Worm (Caenorhabditis elegans) whole organism, L1 larva: ENCODE results near the gene F12F6.7.

Source experiments
- Y116A8C.19 ChIP-seq: sonication (generic microtip); optimal IDR thresholded peaks from 2 replicates; lab custom pipeline; 2016; ENCODE audit warnings: missing compliant biosample characterization, missing genetic modification characterization, borderline replicate concordance
- ceh-82 ChIP-seq, 3 experiments: fragments of 150-350 bp in 1 of 3; sonication (generic microtip) in 2 of 3; optimal IDR thresholded peaks; 2 replicates each; lab custom pipeline; 2014 to 2017; ENCODE audit warnings: missing biosample characterization in 3 of 3, missing genetic modification characterization in 3 of 3
- egl-13 ChIP-seq: sonication (generic microtip); optimal IDR thresholded peaks from 2 replicates; lab custom pipeline; 2016; ENCODE audit warnings: missing genotype, missing genetic modification reagents, missing genetic modification characterization, missing compliant biosample characterization
- fkh-4 ChIP-seq: sonication (generic microtip); optimal IDR thresholded peaks from 2 replicates; lab custom pipeline; 2016; ENCODE audit warnings: missing compliant biosample characterization, missing genetic modification characterization, borderline replicate concordance
- fos-1 ChIP-seq: fragments of 150-350 bp; optimal IDR thresholded peaks from 2 replicates; lab custom pipeline; 2014; ENCODE audit warnings: missing biosample characterization, missing genetic modification characterization

DNA sequence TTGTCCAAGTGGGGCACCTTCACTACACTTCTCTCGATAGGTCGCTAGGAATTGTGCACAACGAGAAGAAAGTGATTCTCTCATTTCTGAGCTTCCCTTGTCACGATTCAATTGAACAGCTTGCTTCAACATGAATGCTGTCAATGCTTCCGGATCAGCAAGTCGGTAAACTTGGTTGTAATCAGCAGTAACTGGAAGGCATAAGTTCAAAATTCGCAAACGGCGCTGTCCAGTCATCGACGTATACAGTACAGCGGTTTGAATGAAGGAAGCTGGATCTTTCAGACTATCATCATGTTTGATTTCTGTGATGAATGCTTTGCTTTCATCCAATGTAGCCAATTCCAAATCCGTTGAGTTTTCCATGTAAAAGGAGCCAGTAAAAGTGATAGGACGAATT lies 1.5 kb upstream of the F12F6.7 start:
- TF ChIP-seq ceh-82 (tag; optimal IDR thresholded peaks at IDR 0.05; lab: Kevin White, UChicago) = no peak
- no peak for TF ChIP-seq Y116A8C.19
- no peak for TF ChIP-seq egl-13
- no peak for TF ChIP-seq fos-1
- no peak for TF ChIP-seq fkh-4 (tag; lab: Kevin White, UChicago)
